Fruit fly (Drosophila melanogaster) whole organism, embryonic: ENCODE results near the gene PIG-S.
A peak's percentile ranks its signal among the peaks of the same experiment; 100 is the strongest.

Source experiments
- Ada2b ChIP-seq: fragments of 200-800 bp; sonication (Bioruptor generic); IDR thresholded peaks from 2 replicates; pipeline ENCODE4 v1.3.6; 2022; ENCODE audit warnings: missing biosample characterization, missing genetic modification characterization
- B-H2 ChIP-seq: fragments of 200-800 bp; sonication (Bioruptor generic); optimal IDR thresholded peaks from 2 replicates; lab custom pipeline; 2018; ENCODE audit warnings: missing biosample characterization, mild to moderate bottlenecking, missing genetic modification characterization
- CG12659 ChIP-seq: fragments of 200-800 bp; sonication (Bioruptor generic); optimal IDR thresholded peaks from 3 replicates; lab custom pipeline; 2017; ENCODE audit warnings: mild to moderate bottlenecking, missing biosample characterization, missing genetic modification reagents, missing genetic modification characterization
- CG13296 ChIP-seq: fragments of 200-800 bp; sonication (Bioruptor generic); optimal IDR thresholded peaks from 3 replicates; lab custom pipeline; 2018; ENCODE audit warnings: missing biosample characterization, mild to moderate bottlenecking, missing genetic modification characterization
- CG13775 ChIP-seq: fragments of 200-800 bp; sonication (Bioruptor generic); optimal IDR thresholded peaks from 3 replicates; lab custom pipeline; 2017; ENCODE audit warnings: missing biosample characterization, mild to moderate bottlenecking, missing genetic modification characterization
- CG14014 ChIP-seq: fragments of 200-800 bp; sonication (Bioruptor generic); IDR thresholded peaks from 2 replicates; pipeline ENCODE4 v1.3.6; 2022; ENCODE audit warnings: missing biosample characterization, missing genetic modification characterization
- CG14860 ChIP-seq: fragments of 200-800 bp; sonication (Bioruptor generic); IDR thresholded peaks from 3 replicates; pipeline ENCODE4 v1.3.6; 2022; ENCODE audit warnings: missing biosample characterization, missing genetic modification characterization; ENCODE audit not compliant: partially characterized antibody
- CG16813 ChIP-seq: fragments of 200-800 bp; sonication (Bioruptor generic); IDR thresholded peaks from 3 replicates; pipeline ENCODE4 v1.3.6; 2022; ENCODE audit warnings: missing biosample characterization, missing genetic modification characterization; ENCODE audit not compliant: partially characterized antibody
- CG2875 ChIP-seq: fragments of 200-800 bp; sonication (Bioruptor generic); optimal IDR thresholded peaks from 2 replicates; lab custom pipeline; 2017; ENCODE audit warnings: missing biosample characterization, mild to moderate bottlenecking, missing genetic modification characterization, missing genetic modification reagents
- CG30020 ChIP-seq: fragments of 200-800 bp; optimal IDR thresholded peaks from 2 replicates; lab custom pipeline; 2019; ENCODE audit warnings: missing biosample characterization, mild to moderate bottlenecking, missing genetic modification characterization, moderate library complexity
- CG3163 ChIP-seq: fragments of 200-800 bp; sonication (Bioruptor generic); optimal IDR thresholded peaks from 3 replicates; lab custom pipeline; 2016; ENCODE audit warnings: missing biosample characterization, missing genetic modification characterization
- CG34224 ChIP-seq: fragments of 200-800 bp; sonication (Bioruptor generic); IDR thresholded peaks from 3 replicates; pipeline ENCODE4 v1.3.6; 2022; ENCODE audit warnings: missing biosample characterization, missing genetic modification characterization; ENCODE audit not compliant: partially characterized antibody
- CG34376 ChIP-seq: fragments of 200-800 bp; sonication (Bioruptor generic); optimal IDR thresholded peaks from 2 replicates; lab custom pipeline; 2018; ENCODE audit warnings: missing biosample characterization, mild to moderate bottlenecking, missing genetic modification characterization
- CG34422 ChIP-seq: fragments of 200-800 bp; sonication (Bioruptor generic); IDR thresholded peaks from 3 replicates; pipeline ENCODE4 v1.3.6; 2022; ENCODE audit warnings: missing biosample characterization, missing genetic modification characterization
- CG4328 ChIP-seq: fragments of 200-800 bp; sonication (Bioruptor generic); optimal IDR thresholded peaks from 3 replicates; lab custom pipeline; 2017; ENCODE audit warnings: missing biosample characterization, missing genetic modification reagents, missing genetic modification characterization
- CG6791 ChIP-seq: fragments of 200-800 bp; sonication (Bioruptor generic); IDR thresholded peaks from 3 replicates; pipeline ENCODE4 v1.3.6; 2022; ENCODE audit warnings: missing biosample characterization, missing genetic modification characterization; ENCODE audit not compliant: partially characterized antibody
- CG9727 ChIP-seq: fragments of 200-800 bp; sonication (Bioruptor generic); optimal IDR thresholded peaks from 3 replicates; lab custom pipeline; 2017; ENCODE audit warnings: missing biosample characterization, mild to moderate bottlenecking, missing genetic modification characterization
- CG9797 ChIP-seq: fragments of 200-800 bp; sonication (Bioruptor generic); optimal IDR thresholded peaks from 3 replicates; lab custom pipeline; 2018; ENCODE audit warnings: missing biosample characterization, mild to moderate bottlenecking, missing genetic modification characterization
- CG9932 ChIP-seq: fragments of 200-800 bp; sonication (Bioruptor generic); IDR thresholded peaks from 2 replicates; pipeline ENCODE4 v1.3.6; 2022; ENCODE audit warnings: missing biosample characterization, missing genetic modification characterization
- Dad ChIP-seq: fragments of 200-800 bp; sonication (Bioruptor generic); optimal IDR thresholded peaks from 3 replicates; lab custom pipeline; 2016; ENCODE audit warnings: missing biosample characterization, missing genetic modification characterization
- Dref ChIP-seq: fragments of 200-800 bp; sonication (Bioruptor generic); IDR thresholded peaks from 2 replicates; pipeline ENCODE4 v1.3.6; 2022; ENCODE audit warnings: missing biosample characterization, missing genetic modification characterization
- Drgx ChIP-seq: fragments of 200-800 bp; sonication (Bioruptor generic); IDR thresholded peaks from 2 replicates; pipeline ENCODE4 v1.3.6; 2022; ENCODE audit warnings: missing biosample characterization, missing genetic modification characterization
- Ets97D ChIP-seq: fragments of 200-800 bp; sonication (Bioruptor generic); optimal IDR thresholded peaks from 3 replicates; lab custom pipeline; 2016; ENCODE audit warnings: missing biosample characterization, missing genetic modification characterization
- HLHmδ ChIP-seq: fragments of 200-800 bp; sonication (Bioruptor generic); optimal IDR thresholded peaks from 2 replicates; lab custom pipeline; 2018; ENCODE audit warnings: missing biosample characterization, mild to moderate bottlenecking, missing genetic modification characterization, moderate library complexity
- Lim3 ChIP-seq: fragments of 200-800 bp; sonication (Bioruptor generic); IDR thresholded peaks from 2 replicates; pipeline ENCODE4 v1.3.6; 2022; ENCODE audit warnings: missing biosample characterization, missing genetic modification characterization
- Myb ChIP-seq: fragments of 200-800 bp; sonication (Bioruptor generic); optimal IDR thresholded peaks from 2 replicates; lab custom pipeline; 2016; ENCODE audit warnings: missing biosample characterization, missing genetic modification characterization
- Opbp ChIP-seq: fragments of 200-800 bp; sonication (Bioruptor generic); IDR thresholded peaks from 3 replicates; pipeline ENCODE4 v1.3.6; 2022; ENCODE audit warnings: missing biosample characterization, missing genetic modification characterization; ENCODE audit not compliant: partially characterized antibody
- Optix ChIP-seq: fragments of 200-800 bp; sonication (Bioruptor generic); IDR thresholded peaks from 3 replicates; pipeline ENCODE4 v1.3.6; 2022; ENCODE audit warnings: missing biosample characterization, missing genetic modification characterization
- Sry-δ ChIP-seq: fragments of 200-800 bp; sonication (Bioruptor generic); optimal IDR thresholded peaks from 2 replicates; lab custom pipeline; 2016; ENCODE audit warnings: missing biosample characterization, missing genetic modification characterization
- Trl ChIP-seq, 3 experiments: fragments of >200 bp in 2 of 3; fragments of 200-800 bp in 1 of 3; sonication (Bioruptor generic) in 1 of 3; optimal IDR thresholded peaks; 2 replicates in 1 of 3; 3 replicates in 2 of 3; lab custom pipeline; 2016 to 2017; ENCODE audit warnings: missing biosample characterization in 1 of 3, missing genetic modification characterization in 1 of 3
- YL-1 ChIP-seq: fragments of 200-800 bp; sonication (Bioruptor generic); optimal IDR thresholded peaks from 3 replicates; lab custom pipeline; 2017; ENCODE audit warnings: missing biosample characterization, mild to moderate bottlenecking, missing genetic modification characterization
- ab ChIP-seq: fragments of 200-800 bp; sonication (Bioruptor generic); optimal IDR thresholded peaks from 2 replicates; lab custom pipeline; 2016; ENCODE audit warnings: missing biosample characterization, missing genetic modification characterization
- aop ChIP-seq: fragments of 200-800 bp; sonication (Bioruptor generic); IDR thresholded peaks from 2 replicates; pipeline ENCODE4 v1.3.6; 2022; ENCODE audit warnings: missing biosample characterization, missing genetic modification characterization
- chm ChIP-seq: fragments of 200-800 bp; sonication (Bioruptor generic); IDR thresholded peaks from 2 replicates; pipeline ENCODE4 v1.3.6; 2022; ENCODE audit warnings: missing biosample characterization, missing genetic modification characterization
- ci ChIP-seq: fragments of 200-800 bp; sonication (Bioruptor generic); IDR thresholded peaks from 3 replicates; pipeline ENCODE4 v1.3.6; 2022; ENCODE audit warnings: missing biosample characterization, missing genetic modification characterization
- danr ChIP-seq: fragments of 200-800 bp; sonication (Bioruptor generic); IDR thresholded peaks from 2 replicates; pipeline ENCODE4 v1.3.6; 2022; ENCODE audit warnings: missing biosample characterization, missing genetic modification characterization
- exex ChIP-seq: fragments of 200-800 bp; sonication (Bioruptor generic); optimal IDR thresholded peaks from 4 replicates; lab custom pipeline; 2018; ENCODE audit warnings: missing biosample characterization, mild to moderate bottlenecking, missing genetic modification characterization, moderate library complexity
- fd3F ChIP-seq: fragments of 200-800 bp; sonication (Bioruptor generic); optimal IDR thresholded peaks from 2 replicates; lab custom pipeline; 2018; ENCODE audit warnings: missing biosample characterization, mild to moderate bottlenecking, missing genetic modification characterization, moderate library complexity
- fd64A ChIP-seq: fragments of 200-800 bp; sonication (Bioruptor generic); optimal IDR thresholded peaks from 3 replicates; lab custom pipeline; 2018; ENCODE audit warnings: missing biosample characterization, mild to moderate bottlenecking, missing genetic modification characterization
- jigr1 ChIP-seq: fragments of 200-800 bp; sonication (Bioruptor generic); IDR thresholded peaks from 3 replicates; pipeline ENCODE4 v1.3.6; 2022; ENCODE audit warnings: missing biosample characterization, missing genetic modification characterization
- kah ChIP-seq: fragments of 200-800 bp; sonication (Bioruptor generic); optimal IDR thresholded peaks from 2 replicates; lab custom pipeline; 2018; ENCODE audit warnings: missing biosample characterization, mild to moderate bottlenecking, missing genetic modification characterization
- nerfin-1 ChIP-seq: fragments of 200-800 bp; sonication (Bioruptor generic); optimal IDR thresholded peaks from 3 replicates; lab custom pipeline; 2019; ENCODE audit warnings: missing biosample characterization, mild to moderate bottlenecking, missing genetic modification characterization, moderate library complexity
- nerfin-2 ChIP-seq: fragments of 200-800 bp; sonication (Bioruptor generic); IDR thresholded peaks from 2 replicates; pipeline ENCODE4 v1.3.6; 2022; ENCODE audit warnings: missing biosample characterization, missing genetic modification characterization; ENCODE audit not compliant: partially characterized antibody
- sd ChIP-seq: fragments of 200-800 bp; sonication (Bioruptor generic); optimal IDR thresholded peaks from 3 replicates; lab custom pipeline; 2018; ENCODE audit warnings: missing biosample characterization, mild to moderate bottlenecking, missing genetic modification characterization, moderate library complexity
- sna ChIP-seq: fragments of 200-800 bp; sonication (Bioruptor generic); IDR thresholded peaks from 2 replicates; pipeline ENCODE4 v1.3.6; 2022; ENCODE audit warnings: missing biosample characterization, missing genetic modification characterization; ENCODE audit not compliant: partially characterized antibody
- so ChIP-seq: fragments of 200-800 bp; sonication (Bioruptor generic); IDR thresholded peaks from 3 replicates; pipeline ENCODE4 v1.3.6; 2022; ENCODE audit warnings: missing biosample characterization, missing genetic modification characterization
- tap ChIP-seq: fragments of 200-800 bp; optimal IDR thresholded peaks from 3 replicates; lab custom pipeline; 2019; ENCODE audit warnings: missing biosample characterization, mild to moderate bottlenecking, missing genetic modification characterization, moderate library complexity
- tna ChIP-seq: fragments of 200-800 bp; sonication (Bioruptor generic); IDR thresholded peaks from 2 replicates; pipeline ENCODE4 v1.3.6; 2022; ENCODE audit warnings: missing biosample characterization, missing genetic modification characterization; ENCODE audit not compliant: partially characterized antibody
- trem ChIP-seq: fragments of 200-800 bp; optimal IDR thresholded peaks from 3 replicates; lab custom pipeline; 2019; ENCODE audit warnings: missing biosample characterization, mild to moderate bottlenecking, missing genetic modification characterization, moderate library complexity
- wek ChIP-seq: fragments of 200-800 bp; sonication (Bioruptor generic); optimal IDR thresholded peaks from 3 replicates; lab custom pipeline; 2018; ENCODE audit warnings: missing biosample characterization, mild to moderate bottlenecking, missing genetic modification characterization, moderate library complexity

Gene PIG-S

dm6 chr3R:24938049-24938448 lies 20.4 kb upstream of the PIG-S start, which contains the start of gene Osbp (continued):
- peak; percentile 64 for TF ChIP-seq CG34224 (GFP tag; lab: Robert Waterston, UW)
- no peak for TF ChIP-seq CG9932 (GFP tag; lab: Robert Waterston, UW)
- no peak for TF ChIP-seq Ada2b (GFP tag; lab: Robert Waterston, UW)
- TF ChIP-seq Drgx (GFP tag; lab: Robert Waterston, UW): no peak
- TF ChIP-seq CG14014: peak; percentile 31; the same call in 1 of the 2 replicates
- peak; percentile 41; the same call in 1 of the 2 replicates for TF ChIP-seq sna
- TF ChIP-seq CG3163 (GFP tag; lab: Kevin White, UChicago): no peak
- TF ChIP-seq Trl (optimal IDR thresholded peaks at IDR 0.05; lab: Kevin White, UChicago): no peak
- TF ChIP-seq Trl (GFP tag; optimal IDR thresholded peaks at IDR 0.05; lab: Kevin White, UChicago): no peak
- TF ChIP-seq aop: peak; percentile 59; the same call in 1 of the 2 replicates
- peak; percentile 94 for TF ChIP-seq Dref (GFP tag; lab: Robert Waterston, UW)
- no peak for TF ChIP-seq ab (GFP tag; lab: Kevin White, UChicago)
- no peak for TF ChIP-seq jigr1 (GFP tag; lab: Robert Waterston, UW)
- TF ChIP-seq CG6791 (GFP tag; lab: Robert Waterston, UW): peak; percentile 75
- no peak for TF ChIP-seq CG4328 (GFP tag; lab: Kevin White, UChicago)
- TF ChIP-seq fd64A: no peak
- TF ChIP-seq exex (tag; lab: Kevin White, UChicago): no peak
- TF ChIP-seq CG13296: peak; percentile 1
- no peak for TF ChIP-seq CG30020
- peak; percentile 96 for TF ChIP-seq Myb (GFP tag; lab: Kevin White, UChicago)
- no peak for TF ChIP-seq danr (GFP tag; lab: Robert Waterston, UW)
- TF ChIP-seq nerfin-2 (GFP tag; lab: Robert Waterston, UW): peak; percentile 29; the same call in 1 of the 2 replicates
- TF ChIP-seq ci (GFP tag; lab: Robert Waterston, UW): no peak
- TF ChIP-seq Opbp (GFP tag; lab: Robert Waterston, UW): peak; percentile 73
- TF ChIP-seq Ets97D (GFP tag; lab: Kevin White, UChicago): peak; percentile 60
- peak; percentile 65 for TF ChIP-seq B-H2 (GFP tag; lab: Kevin White, UChicago)
- no peak for TF ChIP-seq fd3F
- peak; percentile 57; the same call in 2 of the 3 replicates for TF ChIP-seq CG14860 (GFP tag; lab: Robert Waterston, UW)
- TF ChIP-seq wek (GFP tag; lab: Kevin White, UChicago): no peak
- no peak for TF ChIP-seq sd (tag; lab: Kevin White, UChicago)
- no peak for TF ChIP-seq Dad (GFP tag; lab: Kevin White, UChicago)
- peak; percentile 79 for TF ChIP-seq CG9797
- TF ChIP-seq CG34422 (GFP tag; lab: Robert Waterston, UW): peak; percentile 62; the same call in 1 of the 3 replicates
- peak; percentile 17 for TF ChIP-seq kah (GFP tag; lab: Kevin White, UChicago)
- TF ChIP-seq tna (GFP tag; lab: Robert Waterston, UW): peak; percentile 63
- TF ChIP-seq Lim3 (GFP tag; lab: Robert Waterston, UW): no peak
- TF ChIP-seq nerfin-1 (tag; lab: Kevin White, UChicago): peak; percentile 6
- peak; percentile 19 for TF ChIP-seq CG34376 (GFP tag; lab: Kevin White, UChicago)
- TF ChIP-seq Optix (GFP tag; lab: Robert Waterston, UW): no peak
- TF ChIP-seq CG16813 (GFP tag; lab: Robert Waterston, UW): peak; percentile 62
- peak; percentile 44 for TF ChIP-seq CG12659 (GFP tag; lab: Kevin White, UChicago)
- TF ChIP-seq chm (GFP tag; lab: Robert Waterston, UW): no peak
- peak; percentile 7 for TF ChIP-seq HLHmδ
- TF ChIP-seq tap (tag; lab: Kevin White, UChicago): no peak
- TF ChIP-seq CG13775 (GFP tag; lab: Kevin White, UChicago): no peak
- TF ChIP-seq YL-1: peak; percentile 86
- TF ChIP-seq CG2875 (GFP tag; lab: Kevin White, UChicago): no peak
- peak; percentile 51 for TF ChIP-seq Sry-δ (GFP tag; lab: Kevin White, UChicago)
- TF ChIP-seq trem (tag; lab: Kevin White, UChicago): peak; percentile 61
- no peak for TF ChIP-seq so (GFP tag; lab: Robert Waterston, UW)
- TF ChIP-seq CG9727: no peak
